Fruit fly (Drosophila melanogaster) whole organism, prepupa: Measurements from ENCODE around the gene Ccdc39.

Experiments
- CG11294 ChIP-seq: fragments of 200-800 bp; sonication (Bioruptor generic); IDR thresholded peaks from 2 replicates; pipeline ENCODE4 v1.3.6; 2022; ENCODE audit warnings: missing biosample characterization, missing genetic modification characterization
- CG3032 ChIP-seq: fragments of 200-800 bp; optimal IDR thresholded peaks from 2 replicates; lab custom pipeline; 2019; ENCODE audit warnings: missing biosample characterization, mild to moderate bottlenecking, missing genetic modification characterization, moderate library complexity
- CG4318 ChIP-seq: fragments of 200-800 bp; sonication (Bioruptor generic); optimal IDR thresholded peaks from 3 replicates; lab custom pipeline; 2017; ENCODE audit warnings: missing biosample characterization, mild to moderate bottlenecking, missing genetic modification characterization
- CG6808 ChIP-seq: fragments of 200-800 bp; sonication (Bioruptor generic); optimal IDR thresholded peaks from 3 replicates; lab custom pipeline; 2017; ENCODE audit warnings: missing biosample characterization, missing genetic modification characterization, mild to moderate bottlenecking, moderate library complexity, missing genetic modification reagents
- OdsH ChIP-seq: fragments of 200-800 bp; sonication (Bioruptor generic); optimal IDR thresholded peaks from 3 replicates; lab custom pipeline; 2016; ENCODE audit warnings: missing biosample characterization, missing genetic modification characterization
- cyc ChIP-seq: fragments of 200-800 bp; sonication (Bioruptor generic); optimal IDR thresholded peaks from 3 replicates; lab custom pipeline; 2016; ENCODE audit warnings: missing biosample characterization, missing genetic modification characterization
- eg ChIP-seq: fragments of 200-800 bp; sonication (Bioruptor generic); IDR thresholded peaks from 3 replicates; pipeline ENCODE4 v1.3.6; 2022; ENCODE audit warnings: missing biosample characterization, missing genetic modification characterization
- fd59A ChIP-seq: fragments of 200-800 bp; sonication (Bioruptor generic); optimal IDR thresholded peaks from 2 replicates; lab custom pipeline; 2017; ENCODE audit warnings: missing biosample characterization, mild to moderate bottlenecking, missing genetic modification characterization, missing genetic modification reagents
- lz ChIP-seq: fragments of 200-800 bp; sonication (Bioruptor generic); optimal IDR thresholded peaks from 3 replicates; lab custom pipeline; 2016; ENCODE audit warnings: missing biosample characterization, missing genetic modification characterization

DNA sequence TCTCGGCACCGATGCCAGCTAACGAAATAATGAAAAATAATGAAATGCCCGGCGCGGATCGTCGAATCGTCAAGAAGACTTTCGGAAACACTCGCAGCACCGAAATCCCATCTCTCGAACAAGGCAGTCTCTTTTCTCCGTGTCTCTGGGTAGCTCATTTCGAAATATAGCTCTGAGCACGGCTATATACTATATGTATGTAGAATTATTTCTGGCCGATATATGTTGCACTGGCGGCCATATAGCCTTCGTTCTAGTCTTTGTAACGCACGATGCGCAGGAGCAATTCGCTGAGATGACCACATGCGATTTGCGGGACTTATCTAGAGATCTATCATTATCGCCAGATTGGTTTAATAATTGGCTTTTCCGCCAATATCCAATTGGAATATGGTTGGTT, 4.3 kb downstream of the Ccdc39 start, which contains the start of gene CG14655:
- TF ChIP-seq fd59A (GFP tag; lab: Kevin White, UChicago) (no peak), CG3032 (tag; lab: Kevin White, UChicago) (no peak), lz (GFP tag; lab: Kevin White, UChicago) (no peak), CG4318 (GFP tag; lab: Kevin White, UChicago) (no peak), cyc (GFP tag; lab: Kevin White, UChicago) (no peak), OdsH (no peak), CG11294 (GFP tag; lab: Robert Waterston, UW) (no peak), CG6808 (GFP tag; lab: Kevin White, UChicago) (no peak), eg (GFP tag; lab: Robert Waterston, UW) (no peak)
